Worm (Caenorhabditis elegans) whole organism, L2 larva: ENCODE measurements around the gene grd-2.

Experiments used
- ceh-16 ChIP-seq: fragments of 150-350 bp; optimal IDR thresholded peaks from 2 replicates; lab custom pipeline; 2014; ENCODE audit warnings: missing biosample characterization, missing genetic modification characterization
- nhr-6 ChIP-seq: fragments of 150-350 bp; optimal IDR thresholded peaks from 2 replicates; lab custom pipeline; 2014; ENCODE audit warnings: missing biosample characterization, missing genetic modification characterization

DNA sequence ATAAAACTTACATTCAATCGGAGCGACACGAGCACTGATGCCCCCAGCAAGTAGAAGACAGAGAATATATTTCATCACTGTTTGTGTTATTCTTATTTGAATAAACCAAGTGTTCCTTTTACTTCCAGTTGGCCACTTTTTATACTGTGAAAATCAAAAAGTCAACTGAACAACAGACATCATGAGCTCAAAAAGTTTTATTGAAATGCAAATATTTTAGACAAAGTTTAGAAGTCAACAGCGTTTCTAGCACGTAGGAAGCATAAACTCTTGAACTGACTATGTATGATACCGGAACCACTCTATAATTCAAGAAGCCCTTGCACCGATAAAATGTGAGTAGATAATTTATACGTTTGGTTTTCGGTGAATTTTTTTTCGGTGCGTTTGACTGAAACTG lies 21.7 kb downstream of the grd-2 start, which contains the start of gene F46B3.14:
- TF ChIP-seq nhr-6 (tag; lab: Kevin White, UChicago): no peak
- no peak for TF ChIP-seq ceh-16 (tag; lab: Kevin White, UChicago)
